Fruit fly (Drosophila melanogaster) whole organism, embryonic: ENCODE data around the gene CG11975.

Source experiments
- Abd-B ChIP-seq: fragments of 200-800 bp; sonication (Bioruptor generic); optimal IDR thresholded peaks from 2 replicates; lab custom pipeline; 2018; ENCODE audit warnings: missing biosample characterization, mild to moderate bottlenecking, missing genetic modification characterization, moderate library complexity
- BEAF-32 ChIP-seq: fragments of 200-800 bp; sonication (Bioruptor generic); optimal IDR thresholded peaks from 3 replicates; lab custom pipeline; 2017; ENCODE audit warnings: missing biosample characterization, missing genetic modification characterization, mild to moderate bottlenecking, moderate library complexity, missing genetic modification reagents
- CG10267 ChIP-seq: fragments of 200-800 bp; sonication (Bioruptor generic); optimal IDR thresholded peaks from 2 replicates; lab custom pipeline; 2018; ENCODE audit warnings: missing biosample characterization, mild to moderate bottlenecking, missing genetic modification characterization, moderate library complexity
- CG13123 ChIP-seq: fragments of 200-800 bp; sonication (Bioruptor generic); optimal IDR thresholded peaks from 2 replicates; lab custom pipeline; 2016; ENCODE audit warnings: missing biosample characterization, missing genetic modification characterization
- CG13296 ChIP-seq: fragments of 200-800 bp; sonication (Bioruptor generic); optimal IDR thresholded peaks from 3 replicates; lab custom pipeline; 2018; ENCODE audit warnings: missing biosample characterization, mild to moderate bottlenecking, missing genetic modification characterization
- CG14050 ChIP-seq: fragments of 200-800 bp; sonication (Bioruptor generic); IDR thresholded peaks from 3 replicates; pipeline ENCODE4 v1.3.6; 2022; ENCODE audit warnings: missing biosample characterization, missing genetic modification characterization
- CG14667 ChIP-seq: fragments of 200-800 bp; sonication (Bioruptor generic); IDR thresholded peaks from 2 replicates; pipeline ENCODE4 v1.3.6; 2022; ENCODE audit warnings: missing biosample characterization, missing genetic modification characterization
- CG14710 ChIP-seq: fragments of 200-800 bp; sonication (Bioruptor generic); optimal IDR thresholded peaks from 3 replicates; lab custom pipeline; 2019; ENCODE audit warnings: missing biosample characterization, mild to moderate bottlenecking, missing genetic modification characterization, moderate library complexity
- CG16815 ChIP-seq: fragments of 200-800 bp; sonication (Bioruptor generic); optimal IDR thresholded peaks from 3 replicates; lab custom pipeline; 2017; ENCODE audit warnings: missing biosample characterization, mild to moderate bottlenecking, missing genetic modification characterization
- CG16863 ChIP-seq: fragments of 200-800 bp; sonication (Bioruptor generic); optimal IDR thresholded peaks from 3 replicates; lab custom pipeline; 2016; ENCODE audit warnings: missing biosample characterization, missing genetic modification characterization
- CG18011 ChIP-seq: fragments of 200-800 bp; sonication (Bioruptor generic); optimal IDR thresholded peaks from 2 replicates; lab custom pipeline; 2017; ENCODE audit warnings: missing biosample characterization, missing genetic modification characterization, mild to moderate bottlenecking, moderate library complexity, missing genotype
- CG2678 ChIP-seq: fragments of 200-800 bp; sonication (Bioruptor generic); optimal IDR thresholded peaks from 3 replicates; lab custom pipeline; 2019; ENCODE audit warnings: missing biosample characterization, mild to moderate bottlenecking, missing genetic modification characterization, moderate library complexity
- CG32767 ChIP-seq: fragments of 200-800 bp; sonication (Bioruptor generic); IDR thresholded peaks from 2 replicates; pipeline ENCODE4 v1.3.6; 2022; ENCODE audit warnings: missing biosample characterization, missing genetic modification characterization
- CG3407 ChIP-seq: fragments of 200-800 bp; sonication (Bioruptor generic); optimal IDR thresholded peaks from 2 replicates; lab custom pipeline; 2018; ENCODE audit warnings: missing biosample characterization, mild to moderate bottlenecking, missing genetic modification characterization
- CG4328 ChIP-seq: fragments of 200-800 bp; sonication (Bioruptor generic); optimal IDR thresholded peaks from 3 replicates; lab custom pipeline; 2017; ENCODE audit warnings: missing biosample characterization, missing genetic modification reagents, missing genetic modification characterization
- CG4424 ChIP-seq: fragments of 200-800 bp; sonication (Bioruptor generic); optimal IDR thresholded peaks from 3 replicates; lab custom pipeline; 2016; ENCODE audit warnings: missing biosample characterization, missing genetic modification characterization
- CG4854 ChIP-seq: fragments of 200-800 bp; sonication (Bioruptor generic); optimal IDR thresholded peaks from 2 replicates; lab custom pipeline; 2016; ENCODE audit warnings: missing biosample characterization, missing genetic modification characterization, inconsistent platforms
- CG6254 ChIP-seq: fragments of 200-800 bp; sonication (Bioruptor generic); optimal IDR thresholded peaks from 3 replicates; lab custom pipeline; 2017; ENCODE audit warnings: mild to moderate bottlenecking, missing biosample characterization, missing genetic modification reagents, missing genetic modification characterization
- CG6791 ChIP-seq: fragments of 200-800 bp; sonication (Bioruptor generic); IDR thresholded peaks from 3 replicates; pipeline ENCODE4 v1.3.6; 2022; ENCODE audit warnings: missing biosample characterization, missing genetic modification characterization; ENCODE audit not compliant: partially characterized antibody
- CG7839 ChIP-seq: fragments of 200-800 bp; sonication (Bioruptor generic); optimal IDR thresholded peaks from 3 replicates; lab custom pipeline; 2018; ENCODE audit warnings: missing biosample characterization, mild to moderate bottlenecking, missing genetic modification characterization, moderate library complexity
- CG9797 ChIP-seq: fragments of 200-800 bp; sonication (Bioruptor generic); optimal IDR thresholded peaks from 3 replicates; lab custom pipeline; 2018; ENCODE audit warnings: missing biosample characterization, mild to moderate bottlenecking, missing genetic modification characterization
- D19A ChIP-seq: fragments of 200-800 bp; optimal IDR thresholded peaks from 3 replicates; lab custom pipeline; 2019; ENCODE audit warnings: missing biosample characterization, mild to moderate bottlenecking, missing genetic modification characterization, moderate library complexity
- Doc3 ChIP-seq: fragments of 200-800 bp; sonication (Bioruptor generic); IDR thresholded peaks from 3 replicates; pipeline ENCODE4 v1.3.6; 2022; ENCODE audit warnings: missing biosample characterization, missing genetic modification characterization; ENCODE audit not compliant: partially characterized antibody
- Dp ChIP-seq: fragments of 200-800 bp; sonication (Bioruptor generic); optimal IDR thresholded peaks from 2 replicates; lab custom pipeline; 2018; ENCODE audit warnings: missing biosample characterization, mild to moderate bottlenecking, missing genetic modification characterization, moderate library complexity
- Eip74EF ChIP-seq, 2 experiments: fragments of 200-800 bp in 1 of 2; fragments of >200 bp in 1 of 2; sonication (Bioruptor generic) in 1 of 2; optimal IDR thresholded peaks; 2 replicates each; lab custom pipeline; 2017 to 2019; ENCODE audit warnings: missing biosample characterization in 2 of 2, missing genetic modification characterization in 2 of 2, mild to moderate bottlenecking in 1 of 2, moderate library complexity in 1 of 2
- H2.0 ChIP-seq: fragments of 200-800 bp; sonication (Bioruptor generic); IDR thresholded peaks from 2 replicates; pipeline ENCODE4 v1.3.6; 2022; ENCODE audit warnings: missing biosample characterization, missing genetic modification characterization
- Lpt ChIP-seq: fragments of >200 bp; optimal IDR thresholded peaks from 2 replicates; lab custom pipeline; 2018; ENCODE audit warnings: missing biosample characterization, missing genetic modification characterization
- Max ChIP-seq: fragments of 200-800 bp; sonication (Bioruptor generic); optimal IDR thresholded peaks from 2 replicates; lab custom pipeline; 2016; ENCODE audit warnings: missing biosample characterization, mild to moderate bottlenecking, missing genetic modification characterization
- Ravus ChIP-seq: fragments of 200-800 bp; sonication (Bioruptor generic); IDR thresholded peaks from 2 replicates; pipeline ENCODE4 v1.3.6; 2022; ENCODE audit warnings: missing biosample characterization, missing genetic modification characterization
- Rx ChIP-seq: fragments of 200-800 bp; sonication (Bioruptor generic); IDR thresholded peaks from 2 replicates; pipeline ENCODE4 v1.3.6; 2022; ENCODE audit warnings: missing biosample characterization, missing genetic modification characterization
- Spps ChIP-seq: fragments of 200-800 bp; sonication (Bioruptor generic); optimal IDR thresholded peaks from 2 replicates; lab custom pipeline; 2018; ENCODE audit warnings: missing biosample characterization, mild to moderate bottlenecking, missing genetic modification characterization
- amos ChIP-seq: fragments of 200-800 bp; sonication (Bioruptor generic); IDR thresholded peaks from 2 replicates; pipeline ENCODE4 v1.3.6; 2022; ENCODE audit warnings: missing biosample characterization, missing genetic modification characterization; ENCODE audit not compliant: partially characterized antibody
- bsh ChIP-seq, 2 experiments: fragments of 200-800 bp; sonication (Bioruptor generic); optimal IDR thresholded peaks; 2 replicates each; lab custom pipeline; 2017 to 2018; ENCODE audit warnings: mild to moderate bottlenecking in 2 of 2, missing biosample characterization in 2 of 2, missing genetic modification characterization in 2 of 2, moderate library complexity in 1 of 2
- btn ChIP-seq: fragments of 200-800 bp; sonication (Bioruptor generic); optimal IDR thresholded peaks from 2 replicates; lab custom pipeline; 2016; ENCODE audit warnings: missing biosample characterization, missing genetic modification characterization
- cas ChIP-seq: fragments of 200-800 bp; sonication (Bioruptor generic); IDR thresholded peaks from 2 replicates; pipeline ENCODE4 v1.3.6; 2022; ENCODE audit warnings: missing biosample characterization, missing genetic modification characterization
- cato ChIP-seq: fragments of 200-800 bp; sonication (Bioruptor generic); optimal IDR thresholded peaks from 2 replicates; lab custom pipeline; 2016; ENCODE audit warnings: missing biosample characterization, missing genetic modification characterization, borderline replicate concordance
- crc ChIP-seq: fragments of 200-800 bp; sonication (Bioruptor generic); optimal IDR thresholded peaks from 2 replicates; lab custom pipeline; 2016; ENCODE audit warnings: missing biosample characterization, missing genetic modification characterization
- fu2 ChIP-seq: fragments of 200-800 bp; sonication (Bioruptor generic); optimal IDR thresholded peaks from 2 replicates; lab custom pipeline; 2016; ENCODE audit warnings: missing biosample characterization, missing genetic modification characterization
- hb ChIP-seq: fragments of 200-800 bp; sonication (Bioruptor generic); IDR thresholded peaks from 3 replicates; pipeline ENCODE4 v1.3.6; 2022; ENCODE audit warnings: missing biosample characterization, missing genetic modification characterization; ENCODE audit not compliant: partially characterized antibody
- hkb ChIP-seq, 2 experiments: fragments of 200-800 bp in 1 of 2; fragments of >200 bp in 1 of 2; sonication (Bioruptor generic) in 1 of 2; IDR thresholded peaks in 1 of 2; optimal IDR thresholded peaks in 1 of 2; 2 replicates each; pipeline versions ENCODE4 v1.3.6 to Lab custom; 2017 to 2022; ENCODE audit warnings: missing biosample characterization in 1 of 2, missing genetic modification characterization in 1 of 2
- lbe ChIP-seq: fragments of 200-800 bp; sonication (Bioruptor generic); optimal IDR thresholded peaks from 2 replicates; lab custom pipeline; 2016; ENCODE audit warnings: missing biosample characterization, mild to moderate bottlenecking, missing genetic modification characterization
- org-1 ChIP-seq: fragments of 200-800 bp; sonication (Bioruptor generic); optimal IDR thresholded peaks from 2 replicates; lab custom pipeline; 2017; ENCODE audit warnings: missing biosample characterization, missing genetic modification characterization
- pfk ChIP-seq: fragments of 200-800 bp; sonication (Bioruptor generic); optimal IDR thresholded peaks from 2 replicates; lab custom pipeline; 2018; ENCODE audit warnings: missing biosample characterization, mild to moderate bottlenecking, missing genetic modification characterization, moderate library complexity
- pros ChIP-seq: fragments of 200-800 bp; sonication (Bioruptor generic); optimal IDR thresholded peaks from 3 replicates; lab custom pipeline; 2019; ENCODE audit warnings: missing biosample characterization, mild to moderate bottlenecking, missing genetic modification characterization, moderate library complexity
- pzg ChIP-seq: fragments of 200-800 bp; sonication (Bioruptor generic); optimal IDR thresholded peaks from 3 replicates; lab custom pipeline; 2018; ENCODE audit warnings: missing biosample characterization, mild to moderate bottlenecking, missing genetic modification characterization, moderate library complexity
- repo ChIP-seq: fragments of 200-800 bp; sonication (Bioruptor generic); optimal IDR thresholded peaks from 2 replicates; lab custom pipeline; 2016; ENCODE audit warnings: missing biosample characterization, missing genetic modification characterization
- sqz ChIP-seq: fragments of 200-800 bp; sonication (Bioruptor generic); optimal IDR thresholded peaks from 3 replicates; lab custom pipeline; 2018; ENCODE audit warnings: missing biosample characterization, mild to moderate bottlenecking, missing genetic modification characterization
- tup ChIP-seq: fragments of 200-800 bp; sonication (Bioruptor generic); optimal IDR thresholded peaks from 2 replicates; lab custom pipeline; 2016; ENCODE audit warnings: missing biosample characterization, mild to moderate bottlenecking, missing genetic modification characterization, moderate library complexity
- yki ChIP-seq: fragments of >200 bp; optimal IDR thresholded peaks from 3 replicates; lab custom pipeline; 2018
- zfh2 ChIP-seq: fragments of 200-800 bp; sonication (Bioruptor generic); optimal IDR thresholded peaks from 2 replicates; lab custom pipeline; 2016; ENCODE audit warnings: missing biosample characterization, missing genetic modification characterization

The CG11975 gene

dm6 chr3R:9039448-9039847, 46.4 kb downstream of the CG11975 start, which contains the start of gene neur (continued):
- TF ChIP-seq crc = no peak
- TF ChIP-seq amos (GFP tag; lab: Robert Waterston, UW) = peak; percentile 77
- no peak for TF ChIP-seq bsh (GFP tag; optimal IDR thresholded peaks at IDR 0.05; lab: Kevin White, UChicago)
- TF ChIP-seq CG18011 (GFP tag; lab: Kevin White, UChicago) = no peak
- TF ChIP-seq BEAF-32 (GFP tag; lab: Kevin White, UChicago) = peak; percentile 91
- TF ChIP-seq CG6791 (GFP tag; lab: Robert Waterston, UW) = peak; percentile 59; the same call in 2 of the 3 replicates
- TF ChIP-seq CG14050 (GFP tag; lab: Robert Waterston, UW) = no peak
- no peak for TF ChIP-seq CG6254 (GFP tag; lab: Kevin White, UChicago)
- TF ChIP-seq CG4424 (GFP tag; lab: Kevin White, UChicago) = peak; percentile 1
- no peak for TF ChIP-seq hkb (optimal IDR thresholded peaks at IDR 0.05; lab: Kevin White, UChicago)
- no peak for TF ChIP-seq hkb (GFP tag; IDR thresholded peaks at IDR 0.05; lab: Robert Waterston, UW)
- TF ChIP-seq Spps = no peak
- TF ChIP-seq pros (GFP tag; lab: Kevin White, UChicago) = no peak
- TF ChIP-seq btn (GFP tag; lab: Kevin White, UChicago) = no peak
- TF ChIP-seq zfh2 (GFP tag; lab: Kevin White, UChicago) = peak; percentile 18
- no peak for TF ChIP-seq Rx
- TF ChIP-seq lbe (GFP tag; lab: Kevin White, UChicago) = no peak
- TF ChIP-seq H2.0 = no peak
- TF ChIP-seq cato (GFP tag; lab: Kevin White, UChicago) = no peak
- TF ChIP-seq CG32767 (GFP tag; lab: Robert Waterston, UW) = no peak
- TF ChIP-seq tup (GFP tag; lab: Kevin White, UChicago) = no peak
- no peak for TF ChIP-seq Lpt (GFP tag; lab: Kevin White, UChicago)
- TF ChIP-seq repo (GFP tag; lab: Kevin White, UChicago) = no peak
- no peak for TF ChIP-seq CG14667 (GFP tag; lab: Robert Waterston, UW)
- TF ChIP-seq sqz (GFP tag; lab: Kevin White, UChicago) = no peak
- peak; percentile 27 for TF ChIP-seq Abd-B (GFP tag; lab: Kevin White, UChicago)
- TF ChIP-seq Doc3 (GFP tag; lab: Robert Waterston, UW) = peak; percentile 59
- no peak for TF ChIP-seq Ravus
- no peak for TF ChIP-seq cas
- no peak for TF ChIP-seq yki (lab: Kevin White, UChicago)
- peak; percentile 60; the same call in 1 of the 3 replicates for TF ChIP-seq hb (GFP tag; lab: Robert Waterston, UW)
- peak; percentile 77 for TF ChIP-seq pzg (GFP tag; lab: Kevin White, UChicago)
- TF ChIP-seq CG9797 (GFP tag; lab: Kevin White, UChicago) = peak; percentile 88
- peak; percentile 0 for TF ChIP-seq CG3407
- TF ChIP-seq CG10267 (tag; lab: Kevin White, UChicago) = peak; percentile 55
- TF ChIP-seq Dp = peak; percentile 35
- no peak for TF ChIP-seq org-1 (GFP tag; lab: Kevin White, UChicago)
- no peak for TF ChIP-seq CG2678 (tag; lab: Kevin White, UChicago)
- TF ChIP-seq CG13123 (GFP tag; lab: Kevin White, UChicago) = no peak
- peak; percentile 73 for TF ChIP-seq CG14710
- no peak for TF ChIP-seq Eip74EF (GFP tag; optimal IDR thresholded peaks at IDR 0.05; lab: Kevin White, UChicago)
- TF ChIP-seq fu2 (GFP tag; lab: Kevin White, UChicago) = no peak
- TF ChIP-seq CG13296 = no peak
- peak; percentile 35 for TF ChIP-seq CG4854 (GFP tag; lab: Kevin White, UChicago)
- TF ChIP-seq CG4328 (GFP tag; lab: Kevin White, UChicago) = peak; percentile 15
- TF ChIP-seq D19A = no peak
- no peak for TF ChIP-seq CG7839 (tag; lab: Kevin White, UChicago)
- no peak for TF ChIP-seq pfk (GFP tag; lab: Kevin White, UChicago)
- TF ChIP-seq CG16815 (GFP tag; lab: Kevin White, UChicago) = no peak
- no peak for TF ChIP-seq CG16863
- TF ChIP-seq Max (GFP tag; lab: Kevin White, UChicago) = peak; percentile 58
